Fruit fly (Drosophila melanogaster): Measurements from ENCODE around the gene Ccdc58.
A peak's percentile ranks its signal among the peaks of the same experiment; 100 is the strongest.

Ccdc58 gene

DNA sequence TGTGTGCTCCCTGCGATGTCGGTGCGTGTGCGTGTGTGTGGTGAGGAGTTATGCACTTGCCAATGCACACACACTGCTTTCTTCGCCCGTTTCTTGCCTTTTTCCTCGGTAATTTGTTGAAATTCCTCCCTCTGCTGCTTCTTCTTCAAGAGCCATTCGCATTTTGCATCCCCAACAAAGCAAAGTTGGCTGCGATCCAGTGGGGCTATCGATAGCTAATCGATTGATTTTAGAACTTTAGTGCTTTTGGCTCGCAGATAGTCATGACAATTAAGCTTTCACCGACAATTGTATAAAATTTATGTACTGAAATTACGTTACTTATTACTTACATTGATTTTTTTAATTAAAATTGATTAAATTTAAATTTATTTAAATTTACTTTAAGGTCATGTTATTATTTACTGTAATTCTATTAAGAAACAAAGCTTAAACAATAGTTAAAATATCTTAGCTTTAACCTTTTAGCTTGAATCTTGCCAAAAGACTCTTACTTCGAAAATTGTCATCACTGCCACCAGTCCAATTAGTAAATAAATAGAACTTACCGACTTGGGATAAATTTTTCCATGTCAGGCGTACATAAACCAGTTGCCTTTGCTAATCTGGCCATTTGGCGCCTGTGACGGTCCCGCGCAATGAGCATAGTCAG, 29.3 kb downstream of the Ccdc58 start, which contains the start of the genes trc and CG32221 (continued):
- TF ChIP-seq dl (GFP tag; optimal IDR thresholded peaks at IDR 0.05; ENCODE audit: insufficient read depth in 1 of 2, partially characterized antibody in 2 of 2) = no peak
- no peak for TF ChIP-seq CG32264 (GFP tag; optimal IDR thresholded peaks at IDR 0.05)
- no peak for TF ChIP-seq Mio (GFP tag; optimal IDR thresholded peaks at IDR 0.05)
- TF ChIP-seq brk (GFP tag; optimal IDR thresholded peaks at IDR 0.05) = no peak

DNA sequence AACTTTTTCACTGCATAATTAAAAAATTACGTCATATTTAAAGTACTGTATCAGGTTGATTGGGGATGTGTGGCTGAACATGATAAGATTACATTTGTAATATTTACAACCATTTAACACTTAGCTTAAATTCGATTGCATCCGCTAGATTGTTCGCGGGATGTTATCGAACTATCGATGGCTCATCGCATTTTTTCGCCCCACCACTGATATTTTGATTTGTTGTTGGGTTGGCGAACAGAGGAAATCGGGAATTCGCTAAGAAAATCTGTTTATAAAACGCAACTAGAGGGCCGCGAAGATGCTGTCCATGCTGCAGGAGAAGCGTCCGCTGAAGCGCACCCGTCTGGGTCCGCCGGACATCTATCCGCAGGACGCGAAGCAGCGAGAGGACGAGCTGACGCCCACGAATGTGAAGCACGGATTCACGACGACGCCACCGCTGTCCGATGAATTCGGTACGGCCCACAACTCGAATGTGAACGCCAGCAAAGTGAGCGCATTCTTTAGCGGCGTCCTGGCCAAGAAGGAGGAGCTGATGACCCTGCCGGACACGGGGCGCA, 31.5 kb downstream of the Ccdc58 start, which contains the start of gene kto:
kto (plus strand) TSS at position 240 of the 563 bp plus-strand sequence.
- TF ChIP-seq tai (GFP tag; optimal IDR thresholded peaks at IDR 0.05) = no peak
- no peak for TF ChIP-seq CG32264 (GFP tag; optimal IDR thresholded peaks at IDR 0.05)
- TF ChIP-seq br (GFP tag; optimal IDR thresholded peaks at IDR 0.05) = no peak
- TF ChIP-seq pan (optimal IDR thresholded peaks at IDR 0.05) = no peak
- TF ChIP-seq Dif (GFP tag; optimal IDR thresholded peaks at IDR 0.05; ENCODE audit: partially characterized antibody) = no peak
- no peak for TF ChIP-seq usp (GFP tag; optimal IDR thresholded peaks at IDR 0.05)
- TF ChIP-seq N (GFP tag; optimal IDR thresholded peaks at IDR 0.05) = no peak
- no peak for TF ChIP-seq Rel (GFP tag; optimal IDR thresholded peaks at IDR 0.05)
- no peak for TF ChIP-seq Rel (tag; optimal IDR thresholded peaks at IDR 0.05)
- no peak for TF ChIP-seq dmrt93B (GFP tag; optimal IDR thresholded peaks at IDR 0.05)
- no peak for TF ChIP-seq OdsH (GFP tag; optimal IDR thresholded peaks at IDR 0.05)
- TF ChIP-seq Vsx2 (GFP tag; optimal IDR thresholded peaks at IDR 0.05; ENCODE audit: partially characterized antibody) = no peak
- TF ChIP-seq h (GFP tag; optimal IDR thresholded peaks at IDR 0.05) = no peak
- TF ChIP-seq brk (GFP tag; optimal IDR thresholded peaks at IDR 0.05) = no peak
- TF ChIP-seq Hnf4 (GFP tag; optimal IDR thresholded peaks at IDR 0.05) = no peak
- TF ChIP-seq Dfd (GFP tag; optimal IDR thresholded peaks at IDR 0.05) = no peak
- no peak for TF ChIP-seq fru (GFP tag; optimal IDR thresholded peaks at IDR 0.05)
- TF ChIP-seq CrebA (GFP tag; optimal IDR thresholded peaks at IDR 0.05; ENCODE audit: borderline replicate concordance) = no peak
- no peak for TF ChIP-seq ey (GFP tag; optimal IDR thresholded peaks at IDR 0.05)
- TF ChIP-seq Sp1 (GFP tag; optimal IDR thresholded peaks at IDR 0.05) = no peak
- no peak for TF ChIP-seq jim (GFP tag; optimal IDR thresholded peaks at IDR 0.05)

DNA sequence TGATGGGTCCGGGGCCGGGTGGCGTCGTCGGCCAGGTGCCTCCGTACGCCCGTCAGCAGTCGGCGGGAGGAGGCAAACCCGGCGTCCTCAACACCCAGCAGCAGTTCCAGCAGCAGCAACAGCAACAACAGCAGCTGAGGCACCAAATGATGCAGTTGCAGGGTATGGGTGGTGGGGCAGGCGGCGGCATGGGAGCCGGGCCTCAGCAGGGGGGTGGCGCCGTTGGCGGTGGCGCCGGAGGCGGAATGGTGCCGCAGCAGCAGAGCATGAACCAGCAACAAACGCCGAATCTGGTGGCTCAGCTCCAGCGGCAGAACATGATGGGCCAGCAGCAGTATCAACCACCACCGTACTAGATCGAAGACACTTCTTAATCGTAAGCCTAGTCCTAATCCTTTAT, 39.5 kb downstream of the Ccdc58 start:
- TF ChIP-seq fru (GFP tag; optimal IDR thresholded peaks at IDR 0.05) (no peak), Mio (GFP tag; optimal IDR thresholded peaks at IDR 0.05) (no peak), psq (GFP tag; optimal IDR thresholded peaks at IDR 0.05) (no peak), Dfd (GFP tag; optimal IDR thresholded peaks at IDR 0.05) (peak; percentile 96)

DNA sequence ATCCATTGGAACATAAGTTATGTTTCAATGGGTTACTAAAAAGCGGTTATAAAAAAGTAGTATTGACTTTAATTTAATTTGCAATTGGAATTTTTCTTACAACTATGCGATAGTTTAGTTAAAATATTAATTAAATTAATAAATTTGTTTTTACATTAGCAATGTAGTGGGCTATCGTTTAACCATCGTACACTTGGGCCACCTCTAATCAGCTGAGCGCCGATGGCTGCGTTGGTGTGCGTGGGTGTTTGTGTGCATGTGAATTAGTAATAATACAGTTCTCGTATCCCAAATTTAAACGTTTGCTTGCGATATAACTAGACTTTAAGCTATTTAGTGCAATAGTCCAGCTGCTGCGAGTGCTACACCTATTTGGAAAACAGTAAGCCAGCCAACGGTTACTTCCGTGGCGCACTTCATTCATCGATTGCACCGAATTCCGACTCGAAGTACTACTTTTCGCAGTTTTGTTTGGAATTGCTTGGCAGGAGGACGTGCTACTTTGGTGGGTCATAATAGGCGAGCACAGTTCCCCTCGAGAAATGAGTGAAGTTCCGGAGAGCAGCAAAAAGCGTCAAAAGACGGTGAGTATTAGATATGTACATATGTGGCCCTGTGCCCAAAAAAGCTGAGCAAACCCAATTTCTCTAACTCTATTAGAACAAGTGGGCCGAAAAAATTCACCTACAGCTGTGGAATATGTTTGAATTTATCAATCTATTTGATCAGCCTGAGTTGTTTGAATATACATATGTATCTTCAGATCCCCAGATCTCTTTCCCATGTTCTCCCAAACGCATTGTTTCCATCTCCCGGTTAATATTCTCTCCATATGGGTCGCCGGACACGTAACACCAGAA, 40.3 kb downstream of the Ccdc58 start, which contains the start of gene Papss:
Papss (plus strand) TSS at position 247 of the 860 bp plus-strand sequence.
- TF ChIP-seq ey (GFP tag; optimal IDR thresholded peaks at IDR 0.05) (peak; percentile 6), CrebA (GFP tag; optimal IDR thresholded peaks at IDR 0.05; ENCODE audit: borderline replicate concordance) (no peak), Hr83 (GFP tag; optimal IDR thresholded peaks at IDR 0.05; ENCODE audit: poor library complexity, severe bottlenecking) (peak; percentile 24), psq (GFP tag; optimal IDR thresholded peaks at IDR 0.05) (peak; percentile 8)

DNA sequence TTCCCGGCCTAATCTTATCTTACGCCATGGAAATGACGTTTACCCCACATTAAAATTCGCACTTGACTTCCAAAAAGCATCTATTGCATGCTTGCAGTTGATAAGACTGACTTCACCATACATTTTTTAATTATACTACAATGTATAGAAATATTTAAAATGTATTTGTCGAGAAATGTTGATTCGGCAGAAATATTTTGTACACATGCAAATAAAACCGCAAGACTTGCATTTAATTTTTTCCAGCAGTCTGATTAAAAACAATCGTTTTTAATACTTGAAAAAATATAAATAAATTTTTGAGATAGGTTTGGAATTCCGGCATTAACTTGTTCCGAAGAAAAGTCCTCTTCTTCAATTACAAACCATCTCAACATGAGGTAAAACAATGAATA, 40.9 kb downstream of the Ccdc58 start:
- TF ChIP-seq Jra (GFP tag; optimal IDR thresholded peaks at IDR 0.05) (no peak), dsf (GFP tag; optimal IDR thresholded peaks at IDR 0.05; ENCODE audit: borderline replicate concordance) (no peak), jim (GFP tag; optimal IDR thresholded peaks at IDR 0.05) (no peak), pan (optimal IDR thresholded peaks at IDR 0.05) (no peak), Rel (GFP tag; optimal IDR thresholded peaks at IDR 0.05) (no peak), Rel (tag; optimal IDR thresholded peaks at IDR 0.05) (peak; percentile 35)

All from whole organism, wandering third instar larva.